Worm (Caenorhabditis elegans) whole organism, L4/young adult: ENCODE measurements around the gene cpr-5.

Experiments used
- W03F9.2 ChIP-seq: fragments of 150-350 bp; optimal IDR thresholded peaks from 2 replicates; lab custom pipeline; 2014; ENCODE audit warnings: missing biosample characterization, missing genetic modification characterization
- dao-5 ChIP-seq: sonication (generic microtip); optimal IDR thresholded peaks from 2 replicates; lab custom pipeline; 2016; ENCODE audit warnings: missing genotype, missing genetic modification characterization, moderate library complexity, missing compliant biosample characterization
- him-1 ChIP-seq: sonication (generic microtip); optimal IDR thresholded peaks from 2 replicates; lab custom pipeline; 2016; ENCODE audit warnings: missing genotype, missing genetic modification reagents, missing genetic modification characterization, missing compliant biosample characterization

- no peak for TF ChIP-seq dao-5 (tag; lab: Kevin White, UChicago)
- no peak for TF ChIP-seq him-1 (tag; lab: Kevin White, UChicago)
- no peak for TF ChIP-seq W03F9.2 (tag; lab: Kevin White, UChicago)
Observed at ce11 chrV:1152736-1153135, 18.9 kb upstream of the cpr-5 start.
